Fruit fly (Drosophila melanogaster): ENCODE data around the gene ATPsynCF6.

The ATPsynCF6 gene

dm6 chr3R:23326292-23326691 lies 29.6 kb downstream of the ATPsynCF6 start (continued):
- peak; percentile 81 for TF ChIP-seq Camta (GFP tag; optimal IDR thresholded peaks at IDR 0.05)
- peak; percentile 87 for TF ChIP-seq CG5245 (GFP tag; optimal IDR thresholded peaks at IDR 0.05)
- peak; percentile 60; the same call in 1 of the 3 replicates for TF ChIP-seq CG3726 (GFP tag; IDR thresholded peaks at IDR 0.05)
- TF ChIP-seq Jarid2 (GFP tag; optimal IDR thresholded peaks at IDR 0.05): peak; percentile 30
- no peak; the same call in 1 of the 2 replicates for TF ChIP-seq Lim3 (GFP tag; IDR thresholded peaks at IDR 0.05)
- peak; percentile 58; the same call in 1 of the 3 replicates for TF ChIP-seq Dbx (GFP tag; IDR thresholded peaks at IDR 0.05)
- peak; percentile 89 for TF ChIP-seq chn (GFP tag; optimal IDR thresholded peaks at IDR 0.05)
- TF ChIP-seq ind (GFP tag; optimal IDR thresholded peaks at IDR 0.05): peak; percentile 79
- TF ChIP-seq CG14014 (GFP tag; IDR thresholded peaks at IDR 0.05): peak; percentile 77
- peak; percentile 30 for TF ChIP-seq CG14965 (GFP tag; optimal IDR thresholded peaks at IDR 0.05; ENCODE audit: borderline replicate concordance)
- TF ChIP-seq gro (GFP tag; optimal IDR thresholded peaks at IDR 0.05): peak; percentile 65
- peak; percentile 74 for TF ChIP-seq rib (GFP tag; IDR thresholded peaks at IDR 0.05)
- peak; percentile 77 for TF ChIP-seq kay (GFP tag; optimal IDR thresholded peaks at IDR 0.05)
- peak; percentile 90 for TF ChIP-seq pum (GFP tag; optimal IDR thresholded peaks at IDR 0.05)
- no peak for TF ChIP-seq Dref (GFP tag; IDR thresholded peaks at IDR 0.05)
- peak; percentile 82 for TF ChIP-seq Hmr (GFP tag; optimal IDR thresholded peaks at IDR 0.05)
- TF ChIP-seq croc (GFP tag; conservative IDR thresholded peaks at IDR 0.05): peak; percentile 74
- TF ChIP-seq ems (GFP tag; optimal IDR thresholded peaks at IDR 0.05): peak; percentile 71
- TF ChIP-seq HHEX (GFP tag; optimal IDR thresholded peaks at IDR 0.05): peak; percentile 73
- TF ChIP-seq CrebB (tag; optimal IDR thresholded peaks at IDR 0.05): peak; percentile 79
- TF ChIP-seq fu2 (GFP tag; optimal IDR thresholded peaks at IDR 0.05): peak; percentile 71
- peak; percentile 63 for TF ChIP-seq CG12942 (GFP tag; optimal IDR thresholded peaks at IDR 0.05)
- peak; percentile 91 for TF ChIP-seq Hsf (GFP tag; optimal IDR thresholded peaks at IDR 0.05)
- peak; percentile 78 for TF ChIP-seq CG10654 (GFP tag; optimal IDR thresholded peaks at IDR 0.05)
- TF ChIP-seq otp (GFP tag; IDR thresholded peaks at IDR 0.05): peak; percentile 83
- peak; percentile 64 for TF ChIP-seq klu (GFP tag; IDR thresholded peaks at IDR 0.05)
- TF ChIP-seq chm (GFP tag; IDR thresholded peaks at IDR 0.05): peak; percentile 89
- peak; percentile 82 for TF ChIP-seq CG10366 (GFP tag; IDR thresholded peaks at IDR 0.05)
- peak; percentile 70 for TF ChIP-seq CG11695 (GFP tag; IDR thresholded peaks at IDR 0.05)
- TF ChIP-seq crol (GFP tag; IDR thresholded peaks at IDR 0.05): no peak
- no peak for TF ChIP-seq CG16813 (GFP tag; IDR thresholded peaks at IDR 0.05; ENCODE audit: partially characterized antibody)
- peak; percentile 77 for TF ChIP-seq CG18476 (GFP tag; optimal IDR thresholded peaks at IDR 0.05)
- TF ChIP-seq nau (GFP tag; optimal IDR thresholded peaks at IDR 0.05): peak; percentile 61
- peak; percentile 71 for TF ChIP-seq wek (GFP tag; optimal IDR thresholded peaks at IDR 0.05)
- no peak for TF ChIP-seq Doc2 (GFP tag; IDR thresholded peaks at IDR 0.05)
- TF ChIP-seq Awh (GFP tag; IDR thresholded peaks at IDR 0.05): peak; percentile 70
- TF ChIP-seq CG7987 (GFP tag; optimal IDR thresholded peaks at IDR 0.05): peak; percentile 56
- TF ChIP-seq Ravus (GFP tag; IDR thresholded peaks at IDR 0.05): no peak; the same call in 1 of the 2 replicates
- no peak for TF ChIP-seq CG15073 (GFP tag; optimal IDR thresholded peaks at IDR 0.05)
- TF ChIP-seq bbx (GFP tag; IDR thresholded peaks at IDR 0.05; ENCODE audit: partially characterized antibody): no peak
- no peak; the same call in 1 of the 2 replicates for TF ChIP-seq Gsc (GFP tag; IDR thresholded peaks at IDR 0.05)
- TF ChIP-seq exex (tag; optimal IDR thresholded peaks at IDR 0.05): no peak
- no peak for TF ChIP-seq Hey (tag; optimal IDR thresholded peaks at IDR 0.05)
- TF ChIP-seq CG8359 (GFP tag; optimal IDR thresholded peaks at IDR 0.05; ENCODE audit: borderline replicate concordance): peak; percentile 79
- peak; percentile 91 for TF ChIP-seq nom (GFP tag; optimal IDR thresholded peaks at IDR 0.05)
- 0 out of 2 replicates have a peak, but pooled peaks have one; percentile 36 for TF ChIP-seq CG11085 (GFP tag; IDR thresholded peaks at IDR 0.05)
- TF ChIP-seq CG11504 (tag; optimal IDR thresholded peaks at IDR 0.05): peak; percentile 86
- TF ChIP-seq mirr (GFP tag; optimal IDR thresholded peaks at IDR 0.05): no peak
- TF ChIP-seq unpg (GFP tag; optimal IDR thresholded peaks at IDR 0.05): peak; percentile 90
- TF ChIP-seq nerfin-2 (GFP tag; IDR thresholded peaks at IDR 0.05; ENCODE audit: partially characterized antibody): no peak
- no peak for TF ChIP-seq mld (GFP tag; IDR thresholded peaks at IDR 0.05; ENCODE audit: partially characterized antibody)

All from whole organism, embryonic.